Fruit fly (Drosophila melanogaster) whole organism, prepupa: ENCODE results near the gene GluProRS.

Source experiments
- CG15336 ChIP-seq: fragments of 200-800 bp; sonication (Bioruptor generic); IDR thresholded peaks from 2 replicates; pipeline ENCODE4 v1.3.6; 2022; ENCODE audit warnings: missing biosample characterization, missing genetic modification characterization
- CG16779 ChIP-seq: fragments of 200-800 bp; sonication (Bioruptor generic); optimal IDR thresholded peaks from 3 replicates; lab custom pipeline; 2017; ENCODE audit warnings: missing biosample characterization, mild to moderate bottlenecking, missing genetic modification characterization
- CG3032 ChIP-seq: fragments of 200-800 bp; optimal IDR thresholded peaks from 2 replicates; lab custom pipeline; 2019; ENCODE audit warnings: missing biosample characterization, mild to moderate bottlenecking, missing genetic modification characterization, moderate library complexity
- CG3919 ChIP-seq: fragments of 200-800 bp; sonication (Bioruptor generic); optimal IDR thresholded peaks from 3 replicates; lab custom pipeline; 2016; ENCODE audit warnings: missing biosample characterization, missing genetic modification characterization
- CG4318 ChIP-seq: fragments of 200-800 bp; sonication (Bioruptor generic); optimal IDR thresholded peaks from 3 replicates; lab custom pipeline; 2017; ENCODE audit warnings: missing biosample characterization, mild to moderate bottlenecking, missing genetic modification characterization
- CG6163 ChIP-seq: fragments of 200-800 bp; sonication (Bioruptor generic); IDR thresholded peaks from 3 replicates; pipeline ENCODE4 v1.3.6; 2022; ENCODE audit warnings: missing biosample characterization, missing genetic modification characterization
- CG6276 ChIP-seq: fragments of 200-800 bp; sonication (Bioruptor generic); optimal IDR thresholded peaks from 2 replicates; lab custom pipeline; 2017; ENCODE audit warnings: missing biosample characterization, mild to moderate bottlenecking, missing genetic modification characterization
- CG6854 ChIP-seq: fragments of 200-800 bp; sonication (Bioruptor generic); optimal IDR thresholded peaks from 2 replicates; lab custom pipeline; 2017; ENCODE audit warnings: missing biosample characterization, mild to moderate bottlenecking, missing genetic modification characterization
- CG7368 ChIP-seq: fragments of 200-800 bp; sonication (Bioruptor generic); optimal IDR thresholded peaks from 3 replicates; lab custom pipeline; 2016; ENCODE audit warnings: missing biosample characterization, missing genetic modification characterization
- CG8319 ChIP-seq: fragments of 200-800 bp; sonication (Bioruptor generic); optimal IDR thresholded peaks from 3 replicates; lab custom pipeline; 2016; ENCODE audit warnings: missing biosample characterization, missing genetic modification characterization
- CG9139 ChIP-seq: fragments of 200-800 bp; sonication (Bioruptor generic); optimal IDR thresholded peaks from 3 replicates; lab custom pipeline; 2017; ENCODE audit warnings: missing biosample characterization, mild to moderate bottlenecking, missing genetic modification characterization
- Eip78C ChIP-seq: fragments of 200-800 bp; sonication (Bioruptor generic); peaks from one replicate; lab custom pipeline; 2016; ENCODE audit warnings: missing biosample characterization, missing genetic modification characterization
- Eip93F ChIP-seq: fragments of 200-800 bp; sonication (Bioruptor generic); optimal IDR thresholded peaks from 2 replicates; lab custom pipeline; 2016; ENCODE audit warnings: missing biosample characterization, mild to moderate bottlenecking, missing genetic modification characterization
- Ets21C ChIP-seq: fragments of 200-800 bp; sonication (Bioruptor generic); optimal IDR thresholded peaks from 3 replicates; lab custom pipeline; 2016; ENCODE audit warnings: missing biosample characterization, missing genetic modification characterization
- Ets96B ChIP-seq: fragments of 200-800 bp; optimal IDR thresholded peaks from 2 replicates; lab custom pipeline; 2019; ENCODE audit warnings: missing biosample characterization, mild to moderate bottlenecking, missing genetic modification characterization, moderate library complexity
- Hr39 ChIP-seq: fragments of 200-800 bp; sonication (Bioruptor generic); optimal IDR thresholded peaks from 2 replicates; lab custom pipeline; 2016; ENCODE audit warnings: missing biosample characterization, missing genetic modification characterization
- Hr4 ChIP-seq: fragments of 200-800 bp; sonication (Bioruptor generic); optimal IDR thresholded peaks from 3 replicates; lab custom pipeline; 2016; ENCODE audit warnings: missing biosample characterization, missing genetic modification characterization
- Lpt ChIP-seq: fragments of 200-800 bp; sonication (Bioruptor generic); optimal IDR thresholded peaks from 3 replicates; lab custom pipeline; 2016; ENCODE audit warnings: missing biosample characterization, missing genetic modification characterization
- OdsH ChIP-seq: fragments of 200-800 bp; sonication (Bioruptor generic); optimal IDR thresholded peaks from 3 replicates; lab custom pipeline; 2016; ENCODE audit warnings: missing biosample characterization, missing genetic modification characterization
- Smox ChIP-seq: fragments of 200-800 bp; sonication (Bioruptor generic); optimal IDR thresholded peaks from 3 replicates; lab custom pipeline; 2016; ENCODE audit warnings: missing biosample characterization, missing genetic modification characterization
- Sox102F ChIP-seq: fragments of 200-800 bp; sonication (Bioruptor generic); optimal IDR thresholded peaks from 2 replicates; lab custom pipeline; 2016; ENCODE audit warnings: missing biosample characterization, mild to moderate bottlenecking, missing genetic modification characterization
- Sox14 ChIP-seq: fragments of 200-800 bp; sonication (Bioruptor generic); optimal IDR thresholded peaks from 3 replicates; lab custom pipeline; 2016; ENCODE audit warnings: missing biosample characterization, missing genetic modification characterization
- achi ChIP-seq: fragments of 200-800 bp; sonication (Bioruptor generic); optimal IDR thresholded peaks from 3 replicates; lab custom pipeline; 2016; ENCODE audit warnings: missing biosample characterization, missing genetic modification characterization
- acj6 ChIP-seq: fragments of 200-800 bp; sonication (Bioruptor generic); optimal IDR thresholded peaks from 3 replicates; lab custom pipeline; 2016; ENCODE audit warnings: missing biosample characterization, missing genetic modification characterization
- dac ChIP-seq: fragments of 200-800 bp; sonication (Bioruptor generic); optimal IDR thresholded peaks from 2 replicates; lab custom pipeline; 2017; ENCODE audit warnings: missing biosample characterization, mild to moderate bottlenecking, missing genetic modification characterization
- dsx ChIP-seq: fragments of 200-800 bp; optimal IDR thresholded peaks from 3 replicates; lab custom pipeline; 2019; ENCODE audit warnings: missing biosample characterization, mild to moderate bottlenecking, missing genetic modification characterization, moderate library complexity; ENCODE audit not compliant: poor library complexity, severe bottlenecking
- eg ChIP-seq: fragments of 200-800 bp; sonication (Bioruptor generic); IDR thresholded peaks from 3 replicates; pipeline ENCODE4 v1.3.6; 2022; ENCODE audit warnings: missing biosample characterization, missing genetic modification characterization
- fd59A ChIP-seq: fragments of 200-800 bp; sonication (Bioruptor generic); optimal IDR thresholded peaks from 2 replicates; lab custom pipeline; 2017; ENCODE audit warnings: missing biosample characterization, mild to moderate bottlenecking, missing genetic modification characterization, missing genetic modification reagents
- fd85E ChIP-seq: fragments of 200-800 bp; sonication (Bioruptor generic); optimal IDR thresholded peaks from 3 replicates; lab custom pipeline; 2016; ENCODE audit warnings: missing biosample characterization, missing genetic modification characterization
- fkh ChIP-seq: fragments of 200-800 bp; sonication (Bioruptor generic); optimal IDR thresholded peaks from 3 replicates; lab custom pipeline; 2017; ENCODE audit warnings: missing biosample characterization, mild to moderate bottlenecking, missing genetic modification characterization, moderate library complexity
- net ChIP-seq: fragments of 200-800 bp; sonication (Bioruptor generic); optimal IDR thresholded peaks from 3 replicates; lab custom pipeline; 2016; ENCODE audit warnings: missing biosample characterization, missing genetic modification characterization
- salr ChIP-seq, 2 experiments: fragments of 200-800 bp; sonication (Bioruptor generic); optimal IDR thresholded peaks; 3 replicates each; lab custom pipeline; 2016 to 2018; ENCODE audit warnings: missing biosample characterization in 2 of 2, missing genetic modification characterization in 2 of 2, mild to moderate bottlenecking in 1 of 2
- spab ChIP-seq: fragments of 200-800 bp; sonication (Bioruptor generic); optimal IDR thresholded peaks from 2 replicates; lab custom pipeline; 2017; ENCODE audit warnings: missing biosample characterization, mild to moderate bottlenecking, missing genetic modification characterization, missing genetic modification reagents
- ss ChIP-seq, 2 experiments: fragments of 200-800 bp; sonication (Bioruptor generic); optimal IDR thresholded peaks; 2 replicates in 1 of 2; 3 replicates in 1 of 2; lab custom pipeline; 2017 to 2018; ENCODE audit warnings: mild to moderate bottlenecking in 2 of 2, missing biosample characterization in 2 of 2, missing genetic modification characterization in 2 of 2, moderate library complexity in 1 of 2
- svp ChIP-seq: fragments of 200-800 bp; sonication (Bioruptor generic); peaks from one replicate; lab custom pipeline; 2016; ENCODE audit warnings: missing biosample characterization, missing genetic modification characterization
- vri ChIP-seq: fragments of 200-800 bp; sonication (Bioruptor generic); optimal IDR thresholded peaks from 3 replicates; lab custom pipeline; 2016; ENCODE audit warnings: missing biosample characterization, mild to moderate bottlenecking, missing genetic modification characterization

Gene GluProRS

dm6 chr3R:23915042-23915428, 43.2 kb downstream of the GluProRS start (continued):
- TF ChIP-seq Sox102F (GFP tag; lab: Kevin White, UChicago) (peak; percentile 94), CG4318 (GFP tag; lab: Kevin White, UChicago) (peak; percentile 14), CG6163 (GFP tag; lab: Robert Waterston, UW) (peak; percentile 95), eg (peak; percentile 57; the same call in 2 of the 3 replicates), Hr4 (GFP tag; lab: Kevin White, UChicago) (peak; percentile 63), CG3032 (tag; lab: Kevin White, UChicago) (peak; percentile 97), dac (GFP tag; lab: Kevin White, UChicago) (peak; percentile 21), ss (GFP tag; optimal IDR thresholded peaks at IDR 0.05; lab: Kevin White, UChicago) (peak; percentile 88 to 97), Hr39 (GFP tag; lab: Kevin White, UChicago) (peak; percentile 91), CG16779 (tag; lab: Kevin White, UChicago) (peak; percentile 90), Ets21C (GFP tag; lab: Kevin White, UChicago) (peak; percentile 88), achi (GFP tag; lab: Kevin White, UChicago) (peak; percentile 94), Lpt (GFP tag; lab: Kevin White, UChicago) (peak; percentile 72), CG3919 (peak; percentile 97), spab (peak; percentile 96), Smox (GFP tag; lab: Kevin White, UChicago) (peak; percentile 94), salr (GFP tag; optimal IDR thresholded peaks at IDR 0.05; lab: Kevin White, UChicago) (peak; percentile 82 to 95), CG7368 (GFP tag; lab: Kevin White, UChicago) (peak; percentile 96), fd85E (GFP tag; lab: Kevin White, UChicago) (peak; percentile 87), vri (GFP tag; lab: Kevin White, UChicago) (peak; percentile 91), CG9139 (GFP tag; lab: Kevin White, UChicago) (peak; percentile 91), CG6276 (GFP tag; lab: Kevin White, UChicago) (no peak), acj6 (GFP tag; lab: Kevin White, UChicago) (peak; percentile 97), svp (GFP tag; lab: Kevin White, UChicago) (peak; percentile 99), fkh (GFP tag; lab: Kevin White, UChicago) (no peak), Ets96B (peak; percentile 98)

DNA sequence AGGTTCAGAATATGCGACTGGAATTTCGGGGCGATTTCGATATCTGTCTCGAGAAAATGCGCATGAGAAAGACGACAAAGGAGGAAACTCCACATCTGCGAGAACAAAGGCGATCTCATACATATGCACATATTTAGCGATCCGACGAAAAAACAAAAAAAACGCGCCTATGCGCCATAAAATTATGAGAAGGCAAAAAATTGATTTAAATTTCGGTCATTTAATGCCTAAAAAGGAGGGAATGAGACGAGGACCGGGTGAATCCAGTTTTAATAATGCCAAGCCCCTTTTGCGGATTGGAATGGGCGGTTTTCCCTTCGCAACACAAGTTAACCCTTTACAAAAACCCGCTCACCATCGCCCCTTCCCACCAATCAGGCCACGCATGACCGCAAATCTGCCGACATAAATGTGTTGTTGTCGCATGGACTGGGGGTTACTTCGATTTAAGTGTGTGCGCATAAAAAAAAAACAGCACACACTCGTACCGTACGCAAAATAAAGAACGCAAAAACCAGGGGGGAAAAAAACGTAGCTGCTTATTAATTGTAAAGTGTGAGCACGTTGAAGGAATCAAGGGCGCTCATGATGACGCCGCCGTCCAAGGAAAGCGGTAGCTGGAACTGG, 43.7 kb downstream of the GluProRS start:
- no peak for TF ChIP-seq Lpt (GFP tag; lab: Kevin White, UChicago)
- peak; percentile 16 for TF ChIP-seq Eip93F (GFP tag; lab: Kevin White, UChicago)

DNA sequence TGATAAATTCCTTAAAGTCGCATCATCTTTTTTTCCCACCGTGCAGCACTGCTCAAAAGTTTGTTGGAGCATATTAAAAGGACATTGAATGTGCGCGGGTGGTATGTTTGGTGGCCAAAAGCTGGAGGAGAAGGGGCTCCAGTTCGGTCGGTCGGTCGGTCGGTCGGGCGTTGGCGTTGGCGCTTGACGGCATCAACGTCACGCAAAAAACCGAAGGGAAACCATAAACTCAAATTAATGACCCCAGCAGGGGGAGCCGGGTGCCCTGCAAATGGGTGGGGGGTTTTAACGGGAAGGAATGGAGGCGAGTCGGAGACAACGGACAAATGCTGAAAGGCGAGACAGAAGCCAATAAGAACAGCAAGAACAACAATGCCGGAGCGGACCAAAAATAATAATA, 45.8 kb downstream of the GluProRS start:
- TF ChIP-seq dsx (GFP tag; lab: Kevin White, UChicago) (no peak), ss (GFP tag; optimal IDR thresholded peaks at IDR 0.05; lab: Kevin White, UChicago) (no peak), svp (GFP tag; lab: Kevin White, UChicago) (peak; percentile 39), CG6163 (GFP tag; lab: Robert Waterston, UW) (0 out of 3 replicates have a peak, but pooled peaks have one; percentile 16), CG6854 (GFP tag; lab: Kevin White, UChicago) (peak; percentile 12), CG3919 (peak; percentile 6), CG15336 (GFP tag; lab: Robert Waterston, UW) (no peak)

DNA sequence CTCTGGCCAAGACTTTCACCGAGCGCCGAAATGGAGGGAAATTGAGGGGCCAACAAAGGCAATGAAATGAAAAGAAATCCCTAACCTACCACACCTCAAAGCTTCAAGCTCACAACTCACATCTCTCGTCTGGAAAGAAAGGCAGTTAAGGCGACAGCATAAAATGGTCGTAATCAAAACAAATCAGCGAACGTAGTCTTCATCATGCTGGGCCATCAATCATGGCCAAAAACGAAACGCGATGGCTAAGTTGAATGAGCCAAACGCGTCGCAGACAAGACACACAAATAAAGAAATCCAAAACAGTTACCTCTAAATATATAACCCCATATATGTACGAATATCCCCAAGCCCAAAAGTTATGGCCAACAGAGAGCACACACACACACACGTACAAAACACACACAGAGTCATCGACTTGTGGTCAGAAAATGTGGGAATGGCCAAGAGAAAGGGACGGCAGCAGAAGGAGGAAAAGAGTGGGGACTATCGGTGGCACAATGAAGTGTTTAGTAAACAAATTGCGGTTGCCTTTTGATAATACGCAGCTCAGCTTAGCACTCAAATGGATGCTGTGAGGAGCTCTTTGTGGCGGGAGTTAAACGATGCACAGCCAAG, 47.0 kb downstream of the GluProRS start:
- TF ChIP-seq fd59A (GFP tag; lab: Kevin White, UChicago) (no peak), fkh (GFP tag; lab: Kevin White, UChicago) (peak; percentile 19), fd85E (GFP tag; lab: Kevin White, UChicago) (no peak), CG6854 (GFP tag; lab: Kevin White, UChicago) (peak; percentile 7), Sox14 (GFP tag; lab: Kevin White, UChicago) (no peak), CG8319 (no peak), Hr4 (GFP tag; lab: Kevin White, UChicago) (no peak), net (no peak), Eip78C (GFP tag; lab: Kevin White, UChicago) (peak; percentile 37), OdsH (no peak), CG3032 (tag; lab: Kevin White, UChicago) (no peak)
